Fruit fly (Drosophila melanogaster): ENCODE results near the gene CG6785.

dm6 chr2L:12045578-12045940, 559 bp upstream of the CG6785 start:
- TF ChIP-seq CG6276 (GFP tag; optimal IDR thresholded peaks at IDR 0.05): no peak
- no peak for TF ChIP-seq dsx (GFP tag; optimal IDR thresholded peaks at IDR 0.05; ENCODE audit: poor library complexity, severe bottlenecking)
- no peak for TF ChIP-seq salr (GFP tag; optimal IDR thresholded peaks at IDR 0.05)
- no peak for TF ChIP-seq acj6 (GFP tag; optimal IDR thresholded peaks at IDR 0.05)
- TF ChIP-seq CG16779 (tag; optimal IDR thresholded peaks at IDR 0.05): no peak
- TF ChIP-seq CG11762 (GFP tag; optimal IDR thresholded peaks at IDR 0.05; ENCODE audit: insufficient read depth): no peak
- no peak for TF ChIP-seq Blimp-1 (GFP tag; optimal IDR thresholded peaks at IDR 0.05)
- no peak for TF ChIP-seq vri (GFP tag; optimal IDR thresholded peaks at IDR 0.05)
- TF ChIP-seq CG6854 (GFP tag; optimal IDR thresholded peaks at IDR 0.05): no peak
- no peak for TF ChIP-seq CG32006 (GFP tag; optimal IDR thresholded peaks at IDR 0.05)
- no peak for TF ChIP-seq CG6808 (GFP tag; optimal IDR thresholded peaks at IDR 0.05)
- no peak for TF ChIP-seq Lpt (GFP tag; optimal IDR thresholded peaks at IDR 0.05)

Data from whole organism, prepupa.